Fruit fly (Drosophila melanogaster) whole organism, embryonic: ENCODE measurements around the gene Vm32E.

ENCODE experiments used
- Atf-2 ChIP-seq: fragments of 200-800 bp; sonication (Bioruptor generic); optimal IDR thresholded peaks from 2 replicates; lab custom pipeline; 2016; ENCODE audit warnings: missing biosample characterization, missing genetic modification characterization
- CG10366 ChIP-seq: fragments of 200-800 bp; sonication (Bioruptor generic); IDR thresholded peaks from 2 replicates; pipeline ENCODE4 v1.3.6; 2022; ENCODE audit warnings: missing biosample characterization, missing genetic modification characterization
- CG11093 ChIP-seq: fragments of 200-800 bp; sonication (Bioruptor generic); IDR thresholded peaks from 3 replicates; pipeline ENCODE4 v1.3.6; 2022; ENCODE audit warnings: missing biosample characterization, missing genetic modification characterization
- CG11696 ChIP-seq: fragments of 200-800 bp; sonication (Bioruptor generic); IDR thresholded peaks from 2 replicates; pipeline ENCODE4 v1.3.6; 2022; ENCODE audit warnings: missing biosample characterization, missing genetic modification characterization
- CG12299 ChIP-seq: fragments of 200-800 bp; sonication (Bioruptor generic); optimal IDR thresholded peaks from 2 replicates; lab custom pipeline; 2018; ENCODE audit warnings: missing biosample characterization, mild to moderate bottlenecking, missing genetic modification characterization
- CG15479 ChIP-seq: fragments of 200-800 bp; sonication (Bioruptor generic); optimal IDR thresholded peaks from 3 replicates; lab custom pipeline; 2019; ENCODE audit warnings: missing biosample characterization, mild to moderate bottlenecking, missing genetic modification characterization, moderate library complexity
- CG17612 ChIP-seq: fragments of 200-800 bp; sonication (Bioruptor generic); IDR thresholded peaks from 2 replicates; pipeline ENCODE4 v1.3.6; 2022; ENCODE audit warnings: missing biosample characterization, missing genetic modification characterization
- CG17912 ChIP-seq: fragments of 200-800 bp; sonication (Bioruptor generic); optimal IDR thresholded peaks from 2 replicates; lab custom pipeline; 2018; ENCODE audit warnings: missing biosample characterization, mild to moderate bottlenecking, missing genetic modification characterization
- CG30431 ChIP-seq: fragments of 200-800 bp; sonication (Bioruptor generic); optimal IDR thresholded peaks from 2 replicates; lab custom pipeline; 2017; ENCODE audit warnings: missing biosample characterization, missing genetic modification characterization
- CG32532 ChIP-seq: fragments of 200-800 bp; sonication (Bioruptor generic); IDR thresholded peaks from 2 replicates; pipeline ENCODE4 v1.3.6; 2022; ENCODE audit warnings: missing biosample characterization, missing genetic modification characterization
- CG43689 ChIP-seq: fragments of 200-800 bp; sonication (Bioruptor generic); IDR thresholded peaks from 2 replicates; pipeline ENCODE4 v1.3.6; 2022; ENCODE audit warnings: missing biosample characterization, missing genetic modification characterization
- CG4404 ChIP-seq: fragments of 200-800 bp; sonication (Bioruptor generic); IDR thresholded peaks from 2 replicates; pipeline ENCODE4 v1.3.6; 2022; ENCODE audit warnings: missing biosample characterization, missing genetic modification characterization
- CG5180 ChIP-seq: fragments of 200-800 bp; sonication (Bioruptor generic); optimal IDR thresholded peaks from 3 replicates; lab custom pipeline; 2017; ENCODE audit warnings: missing biosample characterization, missing genetic modification characterization, mild to moderate bottlenecking, moderate library complexity, missing genetic modification reagents
- CG6654 ChIP-seq: fragments of 200-800 bp; sonication (Bioruptor generic); optimal IDR thresholded peaks from 2 replicates; lab custom pipeline; 2017; ENCODE audit warnings: missing biosample characterization, mild to moderate bottlenecking, missing genetic modification characterization
- CG6683 ChIP-seq: fragments of 200-800 bp; sonication (Bioruptor generic); optimal IDR thresholded peaks from 2 replicates; lab custom pipeline; 2017; ENCODE audit warnings: missing biosample characterization, mild to moderate bottlenecking, missing genetic modification characterization, missing genetic modification reagents
- CG6765 ChIP-seq: fragments of 200-800 bp; sonication (Bioruptor generic); optimal IDR thresholded peaks from 3 replicates; lab custom pipeline; 2017; ENCODE audit warnings: missing biosample characterization, mild to moderate bottlenecking, missing genetic modification characterization
- CG7745 ChIP-seq: fragments of 200-800 bp; sonication (Bioruptor generic); optimal IDR thresholded peaks from 2 replicates; lab custom pipeline; 2018; ENCODE audit warnings: missing biosample characterization, mild to moderate bottlenecking, missing genetic modification characterization, moderate library complexity
- CG8388 ChIP-seq: fragments of 200-800 bp; sonication (Bioruptor generic); optimal IDR thresholded peaks from 2 replicates; lab custom pipeline; 2019; ENCODE audit warnings: missing biosample characterization, mild to moderate bottlenecking, missing genetic modification characterization, moderate library complexity
- CG9932 ChIP-seq: fragments of 200-800 bp; sonication (Bioruptor generic); IDR thresholded peaks from 2 replicates; pipeline ENCODE4 v1.3.6; 2022; ENCODE audit warnings: missing biosample characterization, missing genetic modification characterization
- Camta ChIP-seq: fragments of 200-800 bp; sonication (Bioruptor generic); optimal IDR thresholded peaks from 2 replicates; lab custom pipeline; 2016; ENCODE audit warnings: missing biosample characterization, missing genetic modification characterization
- CkIIα-i1 ChIP-seq: fragments of 200-800 bp; sonication (Bioruptor generic); IDR thresholded peaks from 2 replicates; pipeline ENCODE4 v1.3.6; 2022; ENCODE audit warnings: missing biosample characterization, missing genetic modification characterization
- Dfd ChIP-seq, 2 experiments: fragments of >200 bp; optimal IDR thresholded peaks; 2 replicates each; lab custom pipeline; 2017; ENCODE audit warnings: missing biosample characterization in 2 of 2, missing genetic modification characterization in 2 of 2
- Dref ChIP-seq: fragments of 200-800 bp; sonication (Bioruptor generic); IDR thresholded peaks from 2 replicates; pipeline ENCODE4 v1.3.6; 2022; ENCODE audit warnings: missing biosample characterization, missing genetic modification characterization
- ERR ChIP-seq: fragments of 200-800 bp; sonication (Bioruptor generic); optimal IDR thresholded peaks from 2 replicates; lab custom pipeline; 2016; ENCODE audit warnings: missing biosample characterization, missing genetic modification characterization
- HmgZ ChIP-seq: fragments of 200-800 bp; sonication (Bioruptor generic); optimal IDR thresholded peaks from 2 replicates; lab custom pipeline; 2018; ENCODE audit warnings: missing biosample characterization, mild to moderate bottlenecking, missing genetic modification characterization
- Hr78 ChIP-seq, 2 experiments: fragments of 200-800 bp in 1 of 2; fragments of >200 bp in 1 of 2; sonication (Bioruptor generic) in 1 of 2; optimal IDR thresholded peaks; 2 replicates each; lab custom pipeline; 2017 to 2019; ENCODE audit warnings: missing biosample characterization in 2 of 2, missing genetic modification characterization in 2 of 2, mild to moderate bottlenecking in 1 of 2, moderate library complexity in 1 of 2
- MBD-R2 ChIP-seq: fragments of 200-800 bp; sonication (Bioruptor generic); IDR thresholded peaks from 2 replicates; pipeline ENCODE4 v1.3.6; 2022; ENCODE audit warnings: missing biosample characterization, missing genetic modification characterization
- MTF-1 ChIP-seq: fragments of 200-800 bp; sonication (Bioruptor generic); optimal IDR thresholded peaks from 2 replicates; lab custom pipeline; 2018; ENCODE audit warnings: missing biosample characterization, mild to moderate bottlenecking, missing genetic modification characterization, borderline replicate concordance
- Mes4 ChIP-seq: fragments of 200-800 bp; sonication (Bioruptor generic); optimal IDR thresholded peaks from 2 replicates; lab custom pipeline; 2016; ENCODE audit warnings: missing biosample characterization, missing genetic modification characterization
- NC2α ChIP-seq: fragments of 200-800 bp; sonication (Bioruptor generic); optimal IDR thresholded peaks from 2 replicates; lab custom pipeline; 2016; ENCODE audit warnings: missing biosample characterization, missing genetic modification characterization
- NfI ChIP-seq: fragments of 200-800 bp; sonication (Bioruptor generic); optimal IDR thresholded peaks from 3 replicates; lab custom pipeline; 2018; ENCODE audit warnings: missing biosample characterization, mild to moderate bottlenecking, missing genetic modification characterization, moderate library complexity
- Sin3A ChIP-seq: fragments of >200 bp; optimal IDR thresholded peaks from 2 replicates; lab custom pipeline; 2018
- Xrp1 ChIP-seq: fragments of 200-800 bp; sonication (Bioruptor generic); IDR thresholded peaks from 2 replicates; pipeline ENCODE4 v1.3.6; 2022; ENCODE audit warnings: missing biosample characterization, missing genetic modification characterization
- ara ChIP-seq: fragments of 200-800 bp; sonication (Bioruptor generic); IDR thresholded peaks from 2 replicates; pipeline ENCODE4 v1.3.6; 2022; ENCODE audit warnings: missing biosample characterization, missing genetic modification characterization
- bcd ChIP-seq: fragments of 200-800 bp; sonication (Bioruptor generic); optimal IDR thresholded peaks from 2 replicates; lab custom pipeline; 2017; ENCODE audit warnings: missing biosample characterization, mild to moderate bottlenecking, missing genetic modification characterization
- cato ChIP-seq: fragments of 200-800 bp; sonication (Bioruptor generic); optimal IDR thresholded peaks from 2 replicates; lab custom pipeline; 2016; ENCODE audit warnings: missing biosample characterization, missing genetic modification characterization, borderline replicate concordance
- emc ChIP-seq: fragments of 200-800 bp; sonication (Bioruptor generic); optimal IDR thresholded peaks from 2 replicates; lab custom pipeline; 2016; ENCODE audit warnings: missing biosample characterization, missing genetic modification characterization
- gcm ChIP-seq: fragments of 200-800 bp; sonication (Bioruptor generic); optimal IDR thresholded peaks from 2 replicates; lab custom pipeline; 2019; ENCODE audit warnings: missing biosample characterization, mild to moderate bottlenecking, missing genetic modification characterization, moderate library complexity
- kay ChIP-seq: fragments of 200-800 bp; sonication (Bioruptor generic); optimal IDR thresholded peaks from 2 replicates; lab custom pipeline; 2016; ENCODE audit warnings: missing biosample characterization, missing genetic modification characterization
- mld ChIP-seq: fragments of 200-800 bp; sonication (Bioruptor generic); IDR thresholded peaks from 3 replicates; pipeline ENCODE4 v1.3.6; 2022; ENCODE audit warnings: missing biosample characterization, missing genetic modification characterization; ENCODE audit not compliant: partially characterized antibody
- nom ChIP-seq: fragments of 200-800 bp; sonication (Bioruptor generic); optimal IDR thresholded peaks from 2 replicates; lab custom pipeline; 2017; ENCODE audit warnings: missing biosample characterization, missing genetic modification characterization, mild to moderate bottlenecking, moderate library complexity, missing genetic modification reagents
- otp ChIP-seq: fragments of 200-800 bp; sonication (Bioruptor generic); IDR thresholded peaks from 3 replicates; pipeline ENCODE4, ENCODE4 v1.3.6; 2022; ENCODE audit warnings: missing biosample characterization, missing genetic modification characterization
- pan ChIP-seq, 4 experiments: fragments of >200 bp in 3 of 4; fragments of 200-800 bp in 1 of 4; sonication (Bioruptor generic) in 1 of 4; optimal IDR thresholded peaks in 3 of 4; IDR thresholded peaks in 1 of 4; 2 replicates each; pipeline versions ENCODE4 v1.3.6 to Lab custom; 2017 to 2022; ENCODE audit warnings: missing biosample characterization in 2 of 4, missing genetic modification characterization in 2 of 4, mixed read lengths in 1 of 4
- pros ChIP-seq: fragments of 200-800 bp; sonication (Bioruptor generic); optimal IDR thresholded peaks from 3 replicates; lab custom pipeline; 2019; ENCODE audit warnings: missing biosample characterization, mild to moderate bottlenecking, missing genetic modification characterization, moderate library complexity
- ro ChIP-seq: fragments of 200-800 bp; sonication (Bioruptor generic); IDR thresholded peaks from 2 replicates; pipeline ENCODE4 v1.3.6; 2022; ENCODE audit warnings: missing biosample characterization, missing genetic modification characterization
- sens-2 ChIP-seq: fragments of 200-800 bp; sonication (Bioruptor generic); IDR thresholded peaks from 2 replicates; pipeline ENCODE4 v1.3.6; 2022; ENCODE audit warnings: missing biosample characterization, missing genetic modification characterization
- ssp ChIP-seq: fragments of 200-800 bp; sonication (Bioruptor generic); IDR thresholded peaks from 2 replicates; pipeline ENCODE4 v1.3.6; 2022; ENCODE audit warnings: missing biosample characterization, missing genetic modification characterization
- wor ChIP-seq: fragments of 200-800 bp; sonication (Bioruptor generic); IDR thresholded peaks from 2 replicates; pipeline ENCODE4 v1.3.6; 2022; ENCODE audit warnings: missing biosample characterization, missing genetic modification characterization
- z ChIP-seq: fragments of 200-800 bp; sonication (Bioruptor generic); IDR thresholded peaks from 3 replicates; pipeline ENCODE4 v1.3.6; 2022; ENCODE audit warnings: missing biosample characterization, missing genetic modification characterization

Gene Vm32E

dm6 chr2L:11207471-11207870 lies 36.0 kb upstream of the Vm32E start (continued):
- TF ChIP-seq gcm (GFP tag; lab: Kevin White, UChicago) (peak; percentile 36), nom (GFP tag; lab: Kevin White, UChicago) (no peak), pan (optimal IDR thresholded peaks at IDR 0.05; lab: Kevin White, UChicago) (no peak), pan (GFP tag; optimal IDR thresholded peaks at IDR 0.05 in 1 of 2, IDR thresholded peaks at IDR 0.05 in 1 of 2) (no peak), CG11093 (no peak), CG6765 (GFP tag; lab: Kevin White, UChicago) (no peak), Dref (GFP tag; lab: Robert Waterston, UW) (no peak), CG5180 (GFP tag; lab: Kevin White, UChicago) (peak; percentile 42), CG9932 (GFP tag; lab: Robert Waterston, UW) (0 out of 2 replicates have a peak, but pooled peaks have one; percentile 11)

- peak; percentile 59 for TF ChIP-seq MTF-1
- no peak for TF ChIP-seq wor
- peak; percentile 68 for TF ChIP-seq Xrp1 (GFP tag; lab: Robert Waterston, UW)
- peak; percentile 10 for TF ChIP-seq CG15479 (GFP tag; lab: Kevin White, UChicago)
- TF ChIP-seq Dfd (GFP tag; optimal IDR thresholded peaks at IDR 0.05; lab: Kevin White, UChicago), result no peak
- no peak for TF ChIP-seq CG17612 (GFP tag; lab: Robert Waterston, UW)
- peak; percentile 77 for TF ChIP-seq ara (GFP tag; lab: Robert Waterston, UW)
- TF ChIP-seq CG9932 (GFP tag; lab: Robert Waterston, UW), result no peak
- TF ChIP-seq CG11696 (GFP tag; lab: Robert Waterston, UW), result no peak
- no peak for TF ChIP-seq bcd (GFP tag; lab: Kevin White, UChicago)
- peak; percentile 24 for TF ChIP-seq kay (GFP tag; lab: Kevin White, UChicago)
- TF ChIP-seq Hr78 (GFP tag; optimal IDR thresholded peaks at IDR 0.05; lab: Kevin White, UChicago), result no peak
- no peak for TF ChIP-seq NC2α
- no peak for TF ChIP-seq HmgZ (tag; lab: Kevin White, UChicago)
- TF ChIP-seq CG43689 (GFP tag; lab: Robert Waterston, UW), result no peak
- TF ChIP-seq CG10366, result no peak
- TF ChIP-seq CG6654 (GFP tag; lab: Kevin White, UChicago), result no peak
- no peak for TF ChIP-seq ERR
- no peak for TF ChIP-seq CG12299 (tag; lab: Kevin White, UChicago)
- no peak for TF ChIP-seq CG6683
- no peak for TF ChIP-seq mld (GFP tag; lab: Robert Waterston, UW)
- peak; percentile 65 for TF ChIP-seq CG7745 (tag; lab: Kevin White, UChicago)
- peak; percentile 6 for TF ChIP-seq Mes4 (GFP tag; lab: Kevin White, UChicago)
- peak; percentile 74; the same call in 1 of the 3 replicates for TF ChIP-seq z
- TF ChIP-seq emc, result no peak
- TF ChIP-seq CG8388, result no peak
- no peak for TF ChIP-seq MBD-R2 (GFP tag; lab: Robert Waterston, UW)
- no peak; the same call in 1 of the 2 replicates for TF ChIP-seq sens-2 (GFP tag; lab: Robert Waterston, UW)
- TF ChIP-seq cato (GFP tag; lab: Kevin White, UChicago), result no peak
- no peak for TF ChIP-seq ssp
- peak; percentile 34 for TF ChIP-seq Atf-2 (GFP tag; lab: Kevin White, UChicago)
- TF ChIP-seq CG30431 (GFP tag; lab: Kevin White, UChicago), result no peak
- peak; percentile 10 for TF ChIP-seq pros (GFP tag; lab: Kevin White, UChicago)
- TF ChIP-seq otp, result peak; percentile 69; the same call in 2 of the 3 replicates
- no peak for TF ChIP-seq CkIIα-i1 (GFP tag; lab: Robert Waterston, UW)
- no peak for TF ChIP-seq CG4404
- TF ChIP-seq Camta (GFP tag; lab: Kevin White, UChicago), result peak; percentile 45
- TF ChIP-seq Sin3A (lab: Kevin White, UChicago), result no peak
- TF ChIP-seq NfI (GFP tag; lab: Kevin White, UChicago), result no peak
- TF ChIP-seq CG32532 (GFP tag; lab: Robert Waterston, UW), result no peak
- no peak for TF ChIP-seq ro
- no peak for TF ChIP-seq CG17912 (GFP tag; lab: Kevin White, UChicago)
These were observed 35.3 kb upstream of the Vm32E start for dm6 chr2L:11206604-11207238.
